Fruit fly (Drosophila melanogaster) whole organism, embryonic: Measurements from ENCODE around the gene lectin-37Db.

ENCODE experiments used
- Awh ChIP-seq: fragments of 200-800 bp; sonication (Bioruptor generic); IDR thresholded peaks from 2 replicates; pipeline ENCODE4, ENCODE4 v1.3.6; 2022; ENCODE audit warnings: missing biosample characterization, missing genetic modification characterization
- CG10147 ChIP-seq: fragments of 200-800 bp; sonication (Bioruptor generic); optimal IDR thresholded peaks from 2 replicates; lab custom pipeline; 2019; ENCODE audit warnings: missing biosample characterization, mild to moderate bottlenecking, missing genetic modification characterization, moderate library complexity
- CG11504 ChIP-seq: fragments of 200-800 bp; sonication (Bioruptor generic); optimal IDR thresholded peaks from 3 replicates; lab custom pipeline; 2019; ENCODE audit warnings: missing biosample characterization, mild to moderate bottlenecking, missing genetic modification characterization, moderate library complexity
- CG12155 ChIP-seq: fragments of 200-800 bp; sonication (Bioruptor generic); optimal IDR thresholded peaks from 3 replicates; lab custom pipeline; 2016; ENCODE audit warnings: missing biosample characterization, missing genetic modification characterization
- CG12659 ChIP-seq: fragments of 200-800 bp; sonication (Bioruptor generic); optimal IDR thresholded peaks from 3 replicates; lab custom pipeline; 2017; ENCODE audit warnings: mild to moderate bottlenecking, missing biosample characterization, missing genetic modification reagents, missing genetic modification characterization
- CG12769 ChIP-seq: fragments of 200-800 bp; sonication (Bioruptor generic); optimal IDR thresholded peaks from 2 replicates; lab custom pipeline; 2019; ENCODE audit warnings: missing biosample characterization, mild to moderate bottlenecking, missing genetic modification characterization, moderate library complexity
- CG17186 ChIP-seq: fragments of 200-800 bp; sonication (Bioruptor generic); optimal IDR thresholded peaks from 3 replicates; lab custom pipeline; 2017; ENCODE audit warnings: missing biosample characterization, missing genetic modification reagents, missing genetic modification characterization
- CG17359 ChIP-seq: fragments of 200-800 bp; sonication (Bioruptor generic); optimal IDR thresholded peaks from 3 replicates; lab custom pipeline; 2018; ENCODE audit warnings: missing biosample characterization, mild to moderate bottlenecking, missing genetic modification characterization, moderate library complexity
- CG18262 ChIP-seq: fragments of 200-800 bp; optimal IDR thresholded peaks from 3 replicates; lab custom pipeline; 2019; ENCODE audit warnings: missing biosample characterization, mild to moderate bottlenecking, missing genetic modification characterization, moderate library complexity
- CG18599 ChIP-seq: fragments of 200-800 bp; sonication (Bioruptor generic); optimal IDR thresholded peaks from 3 replicates; lab custom pipeline; 2017; ENCODE audit warnings: missing biosample characterization, missing genetic modification characterization, mild to moderate bottlenecking, moderate library complexity, missing genetic modification reagents
- CG30403 ChIP-seq: fragments of 200-800 bp; sonication (Bioruptor generic); optimal IDR thresholded peaks from 3 replicates; lab custom pipeline; 2016; ENCODE audit warnings: missing biosample characterization, missing genetic modification characterization
- CG3281 ChIP-seq: fragments of 200-800 bp; sonication (Bioruptor generic); optimal IDR thresholded peaks from 3 replicates; lab custom pipeline; 2017; ENCODE audit warnings: missing biosample characterization, mild to moderate bottlenecking, missing genetic modification characterization
- CG34224 ChIP-seq: fragments of 200-800 bp; sonication (Bioruptor generic); IDR thresholded peaks from 3 replicates; pipeline ENCODE4 v1.3.6; 2022; ENCODE audit warnings: missing biosample characterization, missing genetic modification characterization; ENCODE audit not compliant: partially characterized antibody
- CG6854 ChIP-seq: fragments of 200-800 bp; sonication (Bioruptor generic); optimal IDR thresholded peaks from 3 replicates; lab custom pipeline; 2017; ENCODE audit warnings: missing biosample characterization, mild to moderate bottlenecking, missing genetic modification characterization
- CG7556 ChIP-seq: fragments of 200-800 bp; sonication (Bioruptor generic); optimal IDR thresholded peaks from 2 replicates; lab custom pipeline; 2017; ENCODE audit warnings: missing biosample characterization, mild to moderate bottlenecking, missing genetic modification characterization
- CG7839 ChIP-seq: fragments of 200-800 bp; sonication (Bioruptor generic); optimal IDR thresholded peaks from 3 replicates; lab custom pipeline; 2018; ENCODE audit warnings: missing biosample characterization, mild to moderate bottlenecking, missing genetic modification characterization, moderate library complexity
- CG7928 ChIP-seq: fragments of 200-800 bp; sonication (Bioruptor generic); optimal IDR thresholded peaks from 2 replicates; lab custom pipeline; 2017; ENCODE audit warnings: missing biosample characterization, mild to moderate bottlenecking, missing genetic modification characterization
- CG9727 ChIP-seq: fragments of 200-800 bp; sonication (Bioruptor generic); optimal IDR thresholded peaks from 3 replicates; lab custom pipeline; 2017; ENCODE audit warnings: missing biosample characterization, mild to moderate bottlenecking, missing genetic modification characterization
- CHES-1-like ChIP-seq: fragments of 200-800 bp; sonication (Bioruptor generic); optimal IDR thresholded peaks from 2 replicates; lab custom pipeline; 2016; ENCODE audit warnings: missing biosample characterization, missing genetic modification characterization
- Camta ChIP-seq: fragments of 200-800 bp; sonication (Bioruptor generic); optimal IDR thresholded peaks from 2 replicates; lab custom pipeline; 2016; ENCODE audit warnings: missing biosample characterization, missing genetic modification characterization
- Chrac-16 ChIP-seq: fragments of 200-800 bp; sonication (Bioruptor generic); optimal IDR thresholded peaks from 3 replicates; lab custom pipeline; 2016; ENCODE audit warnings: missing biosample characterization, missing genetic modification characterization
- Elba2 ChIP-seq: fragments of 200-800 bp; sonication (Bioruptor generic); optimal IDR thresholded peaks from 3 replicates; lab custom pipeline; 2016; ENCODE audit warnings: missing biosample characterization, missing genetic modification characterization
- Fer1 ChIP-seq: fragments of 200-800 bp; sonication (Bioruptor generic); optimal IDR thresholded peaks from 2 replicates; lab custom pipeline; 2017; ENCODE audit warnings: missing biosample characterization, mild to moderate bottlenecking, missing genetic modification characterization
- Med ChIP-seq: fragments of 200-800 bp; sonication (Bioruptor generic); peaks from one replicate; lab custom pipeline; 2016; ENCODE audit warnings: missing biosample characterization, missing genetic modification characterization, mild to moderate bottlenecking, inconsistent platforms, moderate library complexity
- PHDP ChIP-seq: fragments of 200-800 bp; sonication (Bioruptor generic); optimal IDR thresholded peaks from 3 replicates; lab custom pipeline; 2018; ENCODE audit warnings: missing biosample characterization, mild to moderate bottlenecking, missing genetic modification characterization, moderate library complexity
- Pdp1 ChIP-seq, 2 experiments: fragments of 200-800 bp; sonication (Bioruptor generic); optimal IDR thresholded peaks; 3 replicates each; lab custom pipeline; 2016; ENCODE audit warnings: missing biosample characterization in 2 of 2, missing genetic modification characterization in 2 of 2, mild to moderate bottlenecking in 1 of 2, moderate library complexity in 1 of 2
- Spps ChIP-seq: fragments of 200-800 bp; sonication (Bioruptor generic); optimal IDR thresholded peaks from 2 replicates; lab custom pipeline; 2018; ENCODE audit warnings: missing biosample characterization, mild to moderate bottlenecking, missing genetic modification characterization
- Sry-δ ChIP-seq: fragments of 200-800 bp; sonication (Bioruptor generic); optimal IDR thresholded peaks from 2 replicates; lab custom pipeline; 2016; ENCODE audit warnings: missing biosample characterization, missing genetic modification characterization
- Trl ChIP-seq, 3 experiments: fragments of >200 bp in 2 of 3; fragments of 200-800 bp in 1 of 3; sonication (Bioruptor generic) in 1 of 3; optimal IDR thresholded peaks; 2 replicates in 1 of 3; 3 replicates in 2 of 3; lab custom pipeline; 2016 to 2017; ENCODE audit warnings: missing biosample characterization in 1 of 3, missing genetic modification characterization in 1 of 3
- Xrp1 ChIP-seq: fragments of 200-800 bp; sonication (Bioruptor generic); IDR thresholded peaks from 2 replicates; pipeline ENCODE4 v1.3.6; 2022; ENCODE audit warnings: missing biosample characterization, missing genetic modification characterization
- ab ChIP-seq: fragments of 200-800 bp; sonication (Bioruptor generic); optimal IDR thresholded peaks from 2 replicates; lab custom pipeline; 2016; ENCODE audit warnings: missing biosample characterization, missing genetic modification characterization
- aop ChIP-seq: fragments of 200-800 bp; sonication (Bioruptor generic); IDR thresholded peaks from 2 replicates; pipeline ENCODE4 v1.3.6; 2022; ENCODE audit warnings: missing biosample characterization, missing genetic modification characterization
- bbx ChIP-seq: fragments of 200-800 bp; sonication (Bioruptor generic); IDR thresholded peaks from 2 replicates; pipeline ENCODE4 v1.3.6; 2022; ENCODE audit warnings: missing biosample characterization, missing genetic modification characterization; ENCODE audit not compliant: partially characterized antibody
- dpn ChIP-seq, 2 experiments: fragments of 200-800 bp; sonication (Bioruptor generic); optimal IDR thresholded peaks; 3 replicates each; lab custom pipeline; 2016; ENCODE audit warnings: missing biosample characterization in 2 of 2, missing genetic modification characterization in 2 of 2
- emc ChIP-seq: fragments of 200-800 bp; sonication (Bioruptor generic); optimal IDR thresholded peaks from 2 replicates; lab custom pipeline; 2016; ENCODE audit warnings: missing biosample characterization, missing genetic modification characterization
- nau ChIP-seq: fragments of 200-800 bp; sonication (Bioruptor generic); optimal IDR thresholded peaks from 3 replicates; lab custom pipeline; 2017; ENCODE audit warnings: missing biosample characterization, mild to moderate bottlenecking, missing genetic modification characterization, missing genetic modification reagents
- nmo ChIP-seq: fragments of 200-800 bp; sonication (Bioruptor generic); optimal IDR thresholded peaks from 2 replicates; lab custom pipeline; 2018; ENCODE audit warnings: missing biosample characterization, mild to moderate bottlenecking, missing genetic modification characterization, moderate library complexity
- org-1 ChIP-seq: fragments of 200-800 bp; sonication (Bioruptor generic); optimal IDR thresholded peaks from 2 replicates; lab custom pipeline; 2017; ENCODE audit warnings: missing biosample characterization, missing genetic modification characterization
- pan ChIP-seq, 4 experiments: fragments of >200 bp in 3 of 4; fragments of 200-800 bp in 1 of 4; sonication (Bioruptor generic) in 1 of 4; optimal IDR thresholded peaks in 3 of 4; IDR thresholded peaks in 1 of 4; 2 replicates each; pipeline versions ENCODE4 v1.3.6 to Lab custom; 2017 to 2022; ENCODE audit warnings: missing biosample characterization in 2 of 4, missing genetic modification characterization in 2 of 4, mixed read lengths in 1 of 4
- pho ChIP-seq: fragments of 200-800 bp; sonication (Bioruptor generic); optimal IDR thresholded peaks from 2 replicates; lab custom pipeline; 2016; ENCODE audit warnings: missing biosample characterization, missing genetic modification characterization
- ranshi ChIP-seq: fragments of 200-800 bp; sonication (Bioruptor generic); IDR thresholded peaks from 2 replicates; pipeline ENCODE4 v1.3.6; 2022; ENCODE audit warnings: missing biosample characterization, missing genetic modification characterization
- salm ChIP-seq: fragments of 200-800 bp; sonication (Bioruptor generic); optimal IDR thresholded peaks from 2 replicates; lab custom pipeline; 2018; ENCODE audit warnings: missing biosample characterization, mild to moderate bottlenecking, missing genetic modification characterization
- scrt ChIP-seq: fragments of 200-800 bp; sonication (Bioruptor generic); optimal IDR thresholded peaks from 2 replicates; lab custom pipeline; 2018; ENCODE audit warnings: missing biosample characterization, mild to moderate bottlenecking, missing genetic modification characterization, moderate library complexity
- sima ChIP-seq: fragments of 200-800 bp; sonication (Bioruptor generic); optimal IDR thresholded peaks from 2 replicates; lab custom pipeline; 2016; ENCODE audit warnings: missing biosample characterization, missing genetic modification characterization
- tap ChIP-seq: fragments of 200-800 bp; optimal IDR thresholded peaks from 3 replicates; lab custom pipeline; 2019; ENCODE audit warnings: missing biosample characterization, mild to moderate bottlenecking, missing genetic modification characterization, moderate library complexity
- tgo ChIP-seq: fragments of 200-800 bp; sonication (Bioruptor generic); IDR thresholded peaks from 3 replicates; pipeline ENCODE4 v1.3.6; 2022; ENCODE audit warnings: missing biosample characterization, missing genetic modification characterization
- unc-4 ChIP-seq: fragments of 200-800 bp; sonication (Bioruptor generic); IDR thresholded peaks from 2 replicates; pipeline ENCODE4 v1.3.6; 2022; ENCODE audit warnings: missing biosample characterization, missing genetic modification characterization; ENCODE audit not compliant: partially characterized antibody
- wor ChIP-seq: fragments of 200-800 bp; sonication (Bioruptor generic); IDR thresholded peaks from 2 replicates; pipeline ENCODE4 v1.3.6; 2022; ENCODE audit warnings: missing biosample characterization, missing genetic modification characterization

Gene lectin-37Db

DNA sequence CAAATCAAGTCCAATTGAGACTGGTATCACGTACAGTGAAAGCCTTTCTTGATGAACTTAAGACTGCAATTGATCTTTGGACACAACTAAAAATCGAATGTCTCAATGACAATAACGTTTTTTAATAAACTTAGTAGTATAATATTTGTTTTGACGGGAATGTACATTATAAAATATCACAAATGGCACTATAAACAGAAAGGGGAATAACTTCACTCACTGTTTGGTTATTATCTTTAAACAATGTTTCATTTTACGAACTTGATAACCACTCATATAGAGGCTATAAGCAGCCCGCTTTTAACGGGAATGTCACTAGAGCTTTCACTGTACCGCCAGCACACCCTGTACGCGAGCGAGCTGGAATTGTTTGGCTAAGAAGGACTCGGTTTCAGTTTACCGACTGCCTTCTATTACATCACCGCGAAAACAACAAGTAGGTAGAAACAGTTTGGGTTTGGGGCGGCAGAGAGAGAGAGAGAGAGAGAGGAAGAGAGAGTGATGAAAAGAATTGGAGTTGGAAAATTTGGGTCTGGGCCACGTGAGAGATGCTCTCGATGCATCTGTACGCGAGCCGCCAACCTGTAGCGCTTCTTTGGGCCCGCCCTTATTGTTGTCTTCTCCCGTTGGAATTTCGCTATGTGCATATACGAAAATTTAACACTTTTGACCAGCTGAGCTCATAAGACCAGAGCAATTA, 21.1 kb upstream of the lectin-37Db start (continued):
- 0 out of 3 replicates have a peak, but pooled peaks have one; percentile 10 for TF ChIP-seq CG34224 (GFP tag; lab: Robert Waterston, UW)
- peak; percentile 20 for TF ChIP-seq pho (GFP tag; lab: Kevin White, UChicago)
- peak; percentile 29 for TF ChIP-seq CG17359
- TF ChIP-seq tap (tag; lab: Kevin White, UChicago): peak; percentile 6
- no peak for TF ChIP-seq CG10147 (GFP tag; lab: Kevin White, UChicago)
- peak; percentile 39 for TF ChIP-seq CG3281
- TF ChIP-seq CG11504 (tag; lab: Kevin White, UChicago): peak; percentile 64
- no peak for TF ChIP-seq tgo (GFP tag; lab: Robert Waterston, UW)
- peak; percentile 40 for TF ChIP-seq CG7556 (GFP tag; lab: Kevin White, UChicago)
- TF ChIP-seq CG6854: no peak
- no peak for TF ChIP-seq Awh
- no peak for TF ChIP-seq ranshi
- TF ChIP-seq unc-4: no peak
- peak in 1 of 2 experiments; percentile 78 for TF ChIP-seq Pdp1 (GFP tag; optimal IDR thresholded peaks at IDR 0.05; lab: Kevin White, UChicago)
- TF ChIP-seq CG7928 (GFP tag; lab: Kevin White, UChicago): no peak
- TF ChIP-seq CG18262 (tag; lab: Kevin White, UChicago): peak; percentile 2
- TF ChIP-seq CG18599 (GFP tag; lab: Kevin White, UChicago): peak; percentile 59
- no peak for TF ChIP-seq Spps
- TF ChIP-seq CG12659 (GFP tag; lab: Kevin White, UChicago): peak; percentile 15
- TF ChIP-seq pan (optimal IDR thresholded peaks at IDR 0.05; lab: Kevin White, UChicago): no peak
- peak in 1 of 2 experiments; percentile 30 for TF ChIP-seq pan (GFP tag; optimal IDR thresholded peaks at IDR 0.05 in 1 of 2, IDR thresholded peaks at IDR 0.05 in 1 of 2)
- TF ChIP-seq CG9727: peak; percentile 21
- no peak for TF ChIP-seq salm (tag; lab: Kevin White, UChicago)
- TF ChIP-seq CG17186 (GFP tag; lab: Kevin White, UChicago): no peak
- no peak for TF ChIP-seq CHES-1-like
- no peak for TF ChIP-seq Xrp1 (GFP tag; lab: Robert Waterston, UW)
- peak; percentile 45 for TF ChIP-seq CG7839
- TF ChIP-seq org-1 (GFP tag; lab: Kevin White, UChicago): no peak
- TF ChIP-seq aop (GFP tag; lab: Robert Waterston, UW): no peak
- TF ChIP-seq wor (GFP tag; lab: Robert Waterston, UW): no peak
- no peak for TF ChIP-seq bbx (GFP tag; lab: Robert Waterston, UW)
- TF ChIP-seq sima (GFP tag; lab: Kevin White, UChicago): no peak
- peak; percentile 72 for TF ChIP-seq Med (GFP tag; lab: Kevin White, UChicago)
- TF ChIP-seq Elba2 (GFP tag; lab: Kevin White, UChicago): no peak
- TF ChIP-seq CG12155 (GFP tag; lab: Kevin White, UChicago): peak; percentile 1
- TF ChIP-seq Sry-δ (GFP tag; lab: Kevin White, UChicago): no peak
- TF ChIP-seq nmo: peak; percentile 15
- peak; percentile 5 to 33 for TF ChIP-seq dpn (GFP tag; optimal IDR thresholded peaks at IDR 0.05; lab: Kevin White, UChicago)
- peak; percentile 21 for TF ChIP-seq Chrac-16
- peak; percentile 13 for TF ChIP-seq nau (GFP tag; lab: Kevin White, UChicago)
- peak; percentile 11 for TF ChIP-seq CG12769 (tag; lab: Kevin White, UChicago)
- peak; percentile 13 for TF ChIP-seq PHDP (tag; lab: Kevin White, UChicago)
- TF ChIP-seq Camta: no peak
- TF ChIP-seq emc (GFP tag; lab: Kevin White, UChicago): no peak
- peak; percentile 37 for TF ChIP-seq CG30403 (GFP tag; lab: Kevin White, UChicago)
- TF ChIP-seq scrt (GFP tag; lab: Kevin White, UChicago): peak; percentile 81
- TF ChIP-seq ab: no peak
- peak; percentile 27 for TF ChIP-seq Fer1 (GFP tag; lab: Kevin White, UChicago)
- peak; percentile 78 to 81 for TF ChIP-seq Trl (optimal IDR thresholded peaks at IDR 0.05; lab: Kevin White, UChicago)
- TF ChIP-seq Trl (GFP tag; optimal IDR thresholded peaks at IDR 0.05; lab: Kevin White, UChicago): no peak
